Worm (Caenorhabditis elegans) whole organism, L1 larva: Measurements from ENCODE around the gene rig-4.

ENCODE experiments used
- C16A3.4 ChIP-seq: fragments of 150-350 bp; optimal IDR thresholded peaks from 2 replicates; lab custom pipeline; 2014; ENCODE audit warnings: missing biosample characterization, missing genetic modification characterization
- C34B4.2 ChIP-seq: sonication (generic microtip); optimal IDR thresholded peaks from 2 replicates; lab custom pipeline; 2017; ENCODE audit warnings: mild to moderate bottlenecking, missing genetic modification characterization, missing compliant biosample characterization
- F16B12.6 ChIP-seq: fragments of 150-350 bp; optimal IDR thresholded peaks from 2 replicates; lab custom pipeline; 2014; ENCODE audit warnings: missing biosample characterization, missing genetic modification characterization
- alr-1 ChIP-seq: fragments of 200-800 bp; sonication (Bioruptor generic); optimal IDR thresholded peaks from 2 replicates; lab custom pipeline; 2018; ENCODE audit warnings: borderline replicate concordance, mild to moderate bottlenecking, missing genetic modification characterization, missing compliant biosample characterization
- ama-1 ChIP-seq: fragments of 150-350 bp; optimal IDR thresholded peaks from 2 replicates; lab custom pipeline; 2014
- blmp-1 ChIP-seq: fragments of 150-350 bp; optimal IDR thresholded peaks from 2 replicates; lab custom pipeline; 2014; ENCODE audit warnings: missing biosample characterization, missing genetic modification characterization
- ceh-82 ChIP-seq, 3 experiments: fragments of 150-350 bp in 1 of 3; sonication (generic microtip) in 2 of 3; optimal IDR thresholded peaks; 2 replicates each; lab custom pipeline; 2014 to 2017; ENCODE audit warnings: missing biosample characterization in 3 of 3, missing genetic modification characterization in 3 of 3
- ceh-90 ChIP-seq: sonication (generic microtip); optimal IDR thresholded peaks from 2 replicates; lab custom pipeline; 2016; ENCODE audit warnings: missing genetic modification characterization, missing compliant biosample characterization
- dsc-1 ChIP-seq: sonication (generic microtip); optimal IDR thresholded peaks from 2 replicates; lab custom pipeline; 2016; ENCODE audit warnings: mild to moderate bottlenecking, missing genetic modification characterization, missing compliant biosample characterization
- efl-1 ChIP-seq, 4 experiments: fragments of 150-350 bp; optimal IDR thresholded peaks in 3 of 4; peaks in 1 of 4; 1 replicate in 1 of 4; 2 replicates in 3 of 4; lab custom pipeline; 2014; ENCODE audit warnings: missing biosample characterization in 2 of 4, missing genetic modification characterization in 2 of 4, missing genetic modification reagents in 2 of 4
- efl-3 ChIP-seq: fragments of 200-800 bp; sonication (Bioruptor generic); optimal IDR thresholded peaks from 2 replicates; lab custom pipeline; 2018; ENCODE audit warnings: mild to moderate bottlenecking, missing genetic modification characterization, missing compliant biosample characterization
- egl-13 ChIP-seq: sonication (generic microtip); optimal IDR thresholded peaks from 2 replicates; lab custom pipeline; 2016; ENCODE audit warnings: missing genotype, missing genetic modification reagents, missing genetic modification characterization, missing compliant biosample characterization
- egl-27 ChIP-seq, 2 experiments: fragments of 150-350 bp in 1 of 2; sonication (generic microtip); optimal IDR thresholded peaks; 3 replicates each; lab custom pipeline; 2017 to 2018; ENCODE audit warnings: missing biosample characterization in 2 of 2, missing genetic modification characterization in 2 of 2, missing genetic modification reagents in 2 of 2
- elt-2 ChIP-seq: sonication (generic microtip); optimal IDR thresholded peaks from 2 replicates; lab custom pipeline; 2016; ENCODE audit warnings: missing genetic modification characterization, mild to moderate bottlenecking, inconsistent platforms, missing compliant biosample characterization, missing genetic modification reagents
- elt-3 ChIP-seq, 6 experiments: fragments of 150-350 bp in 1 of 6; sonication (generic microtip); optimal IDR thresholded peaks; 2 replicates each; lab custom pipeline; 2017 to 2018; ENCODE audit warnings: missing biosample characterization in 6 of 6, missing genetic modification characterization in 6 of 6, inconsistent platforms in 1 of 6
- fkh-10 ChIP-seq: sonication (generic microtip); optimal IDR thresholded peaks from 2 replicates; lab custom pipeline; 2017; ENCODE audit warnings: missing biosample characterization, missing genetic modification reagents, missing genetic modification characterization
- fkh-8 ChIP-seq: sonication (generic microtip); optimal IDR thresholded peaks from 2 replicates; lab custom pipeline; 2016; ENCODE audit warnings: mild to moderate bottlenecking, missing genetic modification characterization, missing compliant biosample characterization
- fos-1 ChIP-seq: fragments of 150-350 bp; optimal IDR thresholded peaks from 2 replicates; lab custom pipeline; 2014; ENCODE audit warnings: missing biosample characterization, missing genetic modification characterization
- hlh-17 ChIP-seq: fragments of 200-800 bp; sonication (Bioruptor generic); optimal IDR thresholded peaks from 2 replicates; lab custom pipeline; 2018; ENCODE audit warnings: missing genetic modification characterization, mild to moderate bottlenecking, missing compliant biosample characterization, moderate library complexity, borderline replicate concordance
- hlh-4 ChIP-seq: sonication (generic microtip); optimal IDR thresholded peaks from 2 replicates; lab custom pipeline; 2016; ENCODE audit warnings: mild to moderate bottlenecking, missing genetic modification characterization, missing compliant biosample characterization
- hpl-2 ChIP-seq: fragments of 150-350 bp; optimal IDR thresholded peaks from 2 replicates; lab custom pipeline; 2014; ENCODE audit warnings: missing biosample characterization, missing genetic modification reagents, missing genetic modification characterization
- isw-1 ChIP-seq: fragments of 200-800 bp; sonication (Bioruptor generic); IDR thresholded peaks from 2 replicates; pipeline ENCODE4 v1.3.6; 2022; ENCODE audit warnings: missing genetic modification characterization, missing compliant biosample characterization
- lin-14 ChIP-seq: fragments of 200-800 bp; sonication (Bioruptor generic); optimal IDR thresholded peaks from 2 replicates; lab custom pipeline; 2018; ENCODE audit warnings: mild to moderate bottlenecking, missing genetic modification characterization, moderate library complexity, missing compliant biosample characterization
- lin-35 ChIP-seq, 2 experiments: fragments of 150-350 bp; optimal IDR thresholded peaks; 2 replicates each; lab custom pipeline; 2014; ENCODE audit warnings: missing biosample characterization in 2 of 2, missing genetic modification characterization in 2 of 2, missing genetic modification reagents in 2 of 2
- mab-9 ChIP-seq: fragments of 200-800 bp; sonication (Bioruptor generic); IDR thresholded peaks from 2 replicates; pipeline ENCODE4 v1.3.6; 2022; ENCODE audit warnings: missing genetic modification reagents, missing genetic modification characterization, missing compliant biosample characterization
- mep-1 ChIP-seq: fragments of 150-350 bp; optimal IDR thresholded peaks from 2 replicates; lab custom pipeline; 2014; ENCODE audit warnings: missing biosample characterization, missing genetic modification characterization
- nhr-19 ChIP-seq: fragments of 200-800 bp; sonication (Bioruptor generic); conservative IDR thresholded peaks from 2 replicates; pipeline ENCODE4 v1.3.6; 2022; ENCODE audit warnings: missing genetic modification characterization, missing compliant biosample characterization
- nhr-20 ChIP-seq: sonication (generic microtip); optimal IDR thresholded peaks from 2 replicates; lab custom pipeline; 2016; ENCODE audit warnings: mild to moderate bottlenecking, missing genetic modification characterization, missing compliant biosample characterization
- nhr-28 ChIP-seq: fragments of 150-350 bp; optimal IDR thresholded peaks from 2 replicates; lab custom pipeline; 2014; ENCODE audit warnings: missing biosample characterization, missing genetic modification characterization
- nhr-47 ChIP-seq: sonication (generic microtip); optimal IDR thresholded peaks from 2 replicates; lab custom pipeline; 2016; ENCODE audit warnings: mild to moderate bottlenecking, missing genetic modification characterization, moderate library complexity, missing compliant biosample characterization
- nhr-71 ChIP-seq: sonication (generic microtip); optimal IDR thresholded peaks from 2 replicates; lab custom pipeline; 2016; ENCODE audit warnings: mild to moderate bottlenecking, missing genetic modification characterization, moderate library complexity, missing compliant biosample characterization
- nhr-76 ChIP-seq: sonication (generic microtip); optimal IDR thresholded peaks from 2 replicates; lab custom pipeline; 2017; ENCODE audit warnings: missing biosample characterization, missing genetic modification characterization
- nhr-77 ChIP-seq: fragments of 150-350 bp; optimal IDR thresholded peaks from 2 replicates; lab custom pipeline; 2014; ENCODE audit warnings: missing biosample characterization, missing genetic modification characterization
- nhr-84 ChIP-seq: sonication (generic microtip); optimal IDR thresholded peaks from 2 replicates; lab custom pipeline; 2017; ENCODE audit warnings: missing biosample characterization, missing genetic modification characterization
- nhr-90 ChIP-seq: sonication (generic microtip); optimal IDR thresholded peaks from 2 replicates; lab custom pipeline; 2016; ENCODE audit warnings: mild to moderate bottlenecking, missing genetic modification characterization, missing compliant biosample characterization; ENCODE audit not compliant: poor library complexity
- pag-3 ChIP-seq: sonication (generic microtip); optimal IDR thresholded peaks from 2 replicates; lab custom pipeline; 2017; ENCODE audit warnings: missing genetic modification characterization, mild to moderate bottlenecking, missing compliant biosample characterization, antibody characterized with exemption, borderline replicate concordance; ENCODE audit not compliant: insufficient read depth
- pax-3 ChIP-seq: fragments of 200-800 bp; sonication (Bioruptor generic); optimal IDR thresholded peaks from 2 replicates; lab custom pipeline; 2018; ENCODE audit warnings: mild to moderate bottlenecking, missing genetic modification characterization, moderate library complexity, missing compliant biosample characterization
- rnt-1 ChIP-seq: sonication (generic microtip); optimal IDR thresholded peaks from 2 replicates; lab custom pipeline; 2016; ENCODE audit warnings: mild to moderate bottlenecking, missing genetic modification characterization, moderate library complexity, missing compliant biosample characterization
- snpc-4 ChIP-seq: fragments of 150-350 bp; optimal IDR thresholded peaks from 2 replicates; lab custom pipeline; 2014; ENCODE audit warnings: missing biosample characterization, missing genetic modification characterization
- snu-23 ChIP-seq: sonication (generic microtip); optimal IDR thresholded peaks from 2 replicates; lab custom pipeline; 2016; ENCODE audit warnings: missing genetic modification characterization, missing compliant biosample characterization
- sox-4 ChIP-seq: sonication (generic microtip); optimal IDR thresholded peaks from 2 replicates; lab custom pipeline; 2016; ENCODE audit warnings: missing genetic modification characterization, missing compliant biosample characterization
- sptf-1 ChIP-seq: fragments of 150-350 bp; optimal IDR thresholded peaks from 2 replicates; lab custom pipeline; 2014; ENCODE audit warnings: missing biosample characterization, missing genetic modification characterization
- sup-37 ChIP-seq: fragments of 200-800 bp; sonication (Bioruptor generic); optimal IDR thresholded peaks from 2 replicates; lab custom pipeline; 2018; ENCODE audit warnings: mild to moderate bottlenecking, missing genetic modification characterization, missing compliant biosample characterization
- tlp-1 ChIP-seq: fragments of 150-350 bp; optimal IDR thresholded peaks from 2 replicates; lab custom pipeline; 2014; ENCODE audit warnings: missing biosample characterization, missing genetic modification characterization
- unc-130 ChIP-seq: fragments of 150-350 bp; optimal IDR thresholded peaks from 2 replicates; lab custom pipeline; 2017; ENCODE audit warnings: missing biosample characterization, missing genetic modification characterization, inconsistent platforms
- unc-30 ChIP-seq: sonication (generic microtip); optimal IDR thresholded peaks from 2 replicates; lab custom pipeline; 2017; ENCODE audit warnings: missing biosample characterization, missing genetic modification characterization
- unc-62 ChIP-seq: fragments of 150-350 bp; optimal IDR thresholded peaks from 2 replicates; lab custom pipeline; 2014; ENCODE audit warnings: missing biosample characterization, missing genetic modification reagents, missing genetic modification characterization
- unc-98 ChIP-seq: fragments of 200-800 bp; sonication (Bioruptor generic); IDR thresholded peaks from 2 replicates; pipeline ENCODE4 v1.3.6; 2022; ENCODE audit warnings: missing genetic modification characterization, missing compliant biosample characterization
- vab-15 ChIP-seq: sonication (generic microtip); optimal IDR thresholded peaks from 2 replicates; lab custom pipeline; 2017; ENCODE audit warnings: missing genotype, mild to moderate bottlenecking, missing genetic modification characterization, missing compliant biosample characterization
- xbp-1 ChIP-seq: sonication (generic microtip); optimal IDR thresholded peaks from 2 replicates; lab custom pipeline; 2016; ENCODE audit warnings: missing genetic modification characterization, missing compliant biosample characterization
- zag-1 ChIP-seq: fragments of 150-350 bp; optimal IDR thresholded peaks from 2 replicates; lab custom pipeline; 2014; ENCODE audit warnings: missing biosample characterization, missing genetic modification characterization
- ztf-11 ChIP-seq, 2 experiments: sonication (generic microtip); optimal IDR thresholded peaks; 2 replicates each; lab custom pipeline; 2016 to 2017; ENCODE audit warnings: missing genetic modification characterization in 2 of 2, missing biosample characterization in 1 of 2, missing compliant biosample characterization in 1 of 2
- ztf-4 ChIP-seq: fragments of 150-350 bp; optimal IDR thresholded peaks from 2 replicates; lab custom pipeline; 2014; ENCODE audit warnings: missing biosample characterization, missing genetic modification characterization

Gene rig-4

DNA sequence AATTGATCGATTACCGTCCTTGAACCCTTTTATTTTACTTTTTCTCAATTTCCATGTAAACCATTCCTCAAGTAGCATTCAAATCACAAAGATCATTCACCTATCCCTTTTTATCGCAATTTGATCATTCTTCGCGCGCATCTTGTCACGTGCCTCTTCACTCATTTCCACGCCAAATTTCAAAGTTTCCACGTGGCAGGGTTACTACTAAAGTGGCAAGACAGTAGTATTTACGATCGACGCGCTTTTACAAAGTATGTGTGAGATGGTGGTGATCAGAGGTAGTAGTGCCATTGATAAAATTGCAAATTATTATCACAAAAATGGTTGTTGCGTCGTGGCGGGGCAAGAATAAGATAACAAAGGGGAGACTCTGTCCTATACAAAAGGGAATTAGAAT, 24.5 kb upstream of the rig-4 start (continued):
- no peak for TF ChIP-seq sox-4 (tag; lab: Kevin White, UChicago)
- TF ChIP-seq egl-27 (tag; optimal IDR thresholded peaks at IDR 0.05; lab: Kevin White, UChicago) = no peak
- peak; percentile 78 for TF ChIP-seq mep-1
- TF ChIP-seq ztf-11 (tag; optimal IDR thresholded peaks at IDR 0.05; lab: Kevin White, UChicago) = no peak
- no peak for TF ChIP-seq ama-1 (lab: Kevin White, UChicago)
- TF ChIP-seq fkh-10 (GFP tag; lab: Kevin White, UChicago) = no peak
- TF ChIP-seq C34B4.2 (tag; lab: Kevin White, UChicago) = no peak
- TF ChIP-seq nhr-77 = no peak
- no peak for TF ChIP-seq tlp-1 (tag; lab: Kevin White, UChicago)
- peak; percentile 76 for TF ChIP-seq unc-130 (tag; lab: Kevin White, UChicago)
- no peak for TF ChIP-seq zag-1 (tag; lab: Kevin White, UChicago)
- TF ChIP-seq nhr-76 (tag; lab: Kevin White, UChicago) = no peak
- no peak for TF ChIP-seq fkh-8 (tag; lab: Kevin White, UChicago)
- no peak for TF ChIP-seq isw-1 (GFP tag; lab: Robert Waterston, UW)
- no peak for TF ChIP-seq unc-98 (GFP tag; lab: Robert Waterston, UW)
- no peak for TF ChIP-seq F16B12.6 (tag; lab: Kevin White, UChicago)
- TF ChIP-seq egl-13 (tag; lab: Kevin White, UChicago) = no peak
- TF ChIP-seq sptf-1 (tag; lab: Kevin White, UChicago) = no peak
- no peak for TF ChIP-seq snpc-4 (tag; lab: Kevin White, UChicago)
- TF ChIP-seq hlh-4 (tag; lab: Kevin White, UChicago) = no peak
- TF ChIP-seq nhr-19 (GFP tag; lab: Robert Waterston, UW) = peak; percentile 87
- TF ChIP-seq vab-15 (tag; lab: Kevin White, UChicago) = no peak
- TF ChIP-seq dsc-1 = no peak
- TF ChIP-seq nhr-20 (tag; lab: Kevin White, UChicago) = peak; percentile 99
- TF ChIP-seq fos-1 = no peak
- no peak for TF ChIP-seq unc-30 (tag; lab: Kevin White, UChicago)
- no peak for TF ChIP-seq hlh-17 (GFP tag; lab: Kevin White, UChicago)
- no peak for TF ChIP-seq rnt-1 (tag; lab: Kevin White, UChicago)
- no peak for TF ChIP-seq alr-1 (tag; lab: Kevin White, UChicago)
- peak; percentile 89 for TF ChIP-seq snu-23 (GFP tag; lab: Kevin White, UChicago)
- peak; percentile 95 for TF ChIP-seq lin-14
- peak; percentile 83 for TF ChIP-seq elt-2
- no peak for TF ChIP-seq unc-62
- peak; percentile 64 for TF ChIP-seq C16A3.4 (tag; lab: Kevin White, UChicago)
- no peak for TF ChIP-seq sup-37 (GFP tag; lab: Kevin White, UChicago)
- TF ChIP-seq efl-3 (GFP tag; lab: Kevin White, UChicago) = no peak
- no peak for TF ChIP-seq hpl-2 (GFP tag; lab: Kevin White, UChicago)
- peak; percentile 97 for TF ChIP-seq nhr-71 (tag; lab: Kevin White, UChicago)
- peak; percentile 95 for TF ChIP-seq nhr-90 (tag; lab: Kevin White, UChicago)
- TF ChIP-seq pax-3 (tag; lab: Kevin White, UChicago) = no peak
- peak; percentile 9 for TF ChIP-seq ztf-4 (tag; lab: Kevin White, UChicago)
- no peak for TF ChIP-seq ceh-90
- TF ChIP-seq nhr-28 = no peak
- TF ChIP-seq ceh-82 (tag; optimal IDR thresholded peaks at IDR 0.05; lab: Kevin White, UChicago) = peak in 1 of 3 experiments; percentile 1
- TF ChIP-seq blmp-1 (tag; lab: Kevin White, UChicago) = peak; percentile 93
- TF ChIP-seq xbp-1 = peak; percentile 38
- TF ChIP-seq pag-3 = peak; percentile 58
- no peak for TF ChIP-seq nhr-84 (tag; lab: Kevin White, UChicago)
- TF ChIP-seq mab-9 (GFP tag; lab: Robert Waterston, UW) = no peak
- TF ChIP-seq efl-1 (optimal IDR thresholded peaks at IDR 0.05; lab: Kevin White, UChicago) = peak; percentile 5 to 22
- peak; percentile 2 to 90 for TF ChIP-seq efl-1 (GFP tag; optimal IDR thresholded peaks at IDR 0.05 in 1 of 2; lab: Kevin White, UChicago)
- peak; percentile 78 for TF ChIP-seq nhr-47 (tag; lab: Kevin White, UChicago)
- TF ChIP-seq lin-35 (GFP tag; optimal IDR thresholded peaks at IDR 0.05; lab: Kevin White, UChicago) = peak in 1 of 2 experiments; percentile 86
- TF ChIP-seq elt-3 (tag; optimal IDR thresholded peaks at IDR 0.05; lab: Kevin White, UChicago) = peak in 5 of 6 experiments; percentile 90 to 99 (median 91)
